Fruit fly (Drosophila melanogaster): Measurements from ENCODE around the gene ac.

ac gene

DNA sequence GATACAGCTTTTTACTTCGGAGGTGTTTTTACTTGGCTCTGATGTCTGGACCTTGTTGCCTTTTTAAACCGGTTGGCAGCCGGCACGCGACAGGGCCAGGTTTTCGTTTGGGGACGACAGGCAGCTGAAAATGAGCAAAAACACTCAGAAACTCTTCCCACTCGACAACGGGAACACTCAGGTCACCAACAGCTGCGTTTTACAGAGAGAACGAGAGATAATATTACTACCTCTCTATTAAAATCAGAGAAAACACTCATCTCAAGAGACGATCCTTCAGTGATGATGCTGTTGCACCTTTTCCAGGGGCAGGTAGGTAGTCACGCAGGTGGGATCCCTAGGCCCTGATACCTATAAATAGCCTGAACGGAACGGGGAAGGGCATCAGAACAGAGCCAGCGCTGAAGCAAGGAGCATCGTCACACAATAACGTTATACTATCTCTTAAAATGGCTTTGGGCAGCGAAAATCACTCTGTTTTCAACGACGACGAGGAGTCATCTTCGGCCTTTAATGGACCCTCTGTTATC, at the start of gene ac:
ac (plus strand) TSS at position 387 of the 530 bp plus-strand sequence.
- TF ChIP-seq CG17801 (GFP tag; optimal IDR thresholded peaks at IDR 0.05; ENCODE audit: partially characterized antibody): no peak

DNA sequence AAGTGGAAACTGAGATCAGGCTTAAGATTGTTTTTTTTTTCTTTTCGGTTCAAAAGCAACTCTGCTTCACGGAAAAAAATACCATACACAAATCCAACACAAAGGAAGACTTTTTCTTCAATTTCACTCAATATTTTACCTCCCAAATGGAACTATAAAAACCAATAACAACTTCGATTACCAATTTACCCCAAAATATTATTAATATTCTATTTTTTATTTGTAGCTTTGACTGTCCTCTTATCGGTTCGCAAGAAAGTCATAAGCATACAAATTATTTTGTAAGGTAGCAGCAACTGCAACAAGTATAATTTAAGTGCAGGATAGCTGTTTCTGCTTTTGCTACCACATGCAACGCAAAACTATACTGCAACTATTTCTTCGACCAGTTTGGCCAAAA, 35.9 kb upstream of the ac start:
- TF ChIP-seq CG17801 (GFP tag; optimal IDR thresholded peaks at IDR 0.05; ENCODE audit: partially characterized antibody): no peak

DNA sequence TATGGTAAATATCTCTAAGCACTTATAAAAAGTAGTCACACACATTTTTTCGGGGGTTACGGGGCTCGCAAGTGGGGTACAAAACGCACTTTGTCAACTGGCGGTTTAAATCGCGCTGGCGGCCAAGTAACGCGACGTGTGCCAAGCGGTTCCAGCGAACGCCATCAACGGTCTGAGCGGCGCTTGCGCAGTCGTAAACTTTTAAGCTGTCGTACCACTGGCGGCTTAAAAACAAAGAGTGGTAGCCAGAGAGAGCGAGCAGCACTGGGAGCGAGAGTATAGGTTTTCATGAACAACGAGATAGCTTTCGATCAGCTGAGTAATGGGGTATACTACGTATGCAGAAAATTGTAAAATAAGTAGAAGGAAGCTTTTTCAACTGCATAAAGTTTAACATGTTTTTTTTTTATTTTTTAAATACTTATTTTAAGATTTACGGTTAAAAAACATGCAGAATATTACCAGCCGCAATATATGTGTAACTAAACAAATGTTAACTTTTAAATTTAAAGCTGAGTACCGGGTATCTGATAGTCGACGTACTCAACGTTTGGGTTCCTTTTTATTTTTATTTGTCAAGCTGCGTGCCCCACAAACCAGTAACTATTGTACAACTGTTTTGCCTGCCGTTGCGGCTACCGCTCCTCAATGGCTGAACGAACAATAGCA, 35.1 kb upstream of the ac start:
- no peak for TF ChIP-seq CG17801 (GFP tag; optimal IDR thresholded peaks at IDR 0.05; ENCODE audit: partially characterized antibody)

DNA sequence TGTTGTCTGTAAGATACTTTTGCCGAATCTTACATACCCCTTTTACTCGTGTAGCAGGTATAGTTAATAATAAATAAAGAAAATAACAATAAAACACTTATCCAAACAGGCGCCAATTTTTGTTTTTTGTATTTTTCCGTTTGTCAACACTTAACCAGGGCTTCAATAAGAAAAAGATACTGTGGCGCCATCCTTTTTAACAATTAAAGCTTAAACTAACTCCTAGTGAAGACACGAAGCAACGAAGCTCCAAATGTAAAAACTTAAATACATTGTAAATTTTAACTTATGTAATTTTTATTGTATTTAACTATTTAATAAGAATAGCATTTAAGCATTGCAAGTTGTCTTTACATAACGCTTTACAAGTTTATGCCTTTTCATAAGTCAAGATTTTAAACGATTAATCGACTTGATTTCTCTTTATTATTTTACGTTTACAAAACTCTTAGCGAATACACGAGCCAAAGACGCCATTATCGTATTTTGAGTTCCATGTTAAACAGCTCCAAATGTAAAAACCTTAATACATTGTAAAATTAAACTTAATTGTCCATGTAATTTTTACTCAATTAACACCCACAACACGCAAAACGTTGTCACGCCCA, 33.1 kb upstream of the ac start:
- TF ChIP-seq CG17801 (GFP tag; optimal IDR thresholded peaks at IDR 0.05; ENCODE audit: partially characterized antibody): no peak

DNA sequence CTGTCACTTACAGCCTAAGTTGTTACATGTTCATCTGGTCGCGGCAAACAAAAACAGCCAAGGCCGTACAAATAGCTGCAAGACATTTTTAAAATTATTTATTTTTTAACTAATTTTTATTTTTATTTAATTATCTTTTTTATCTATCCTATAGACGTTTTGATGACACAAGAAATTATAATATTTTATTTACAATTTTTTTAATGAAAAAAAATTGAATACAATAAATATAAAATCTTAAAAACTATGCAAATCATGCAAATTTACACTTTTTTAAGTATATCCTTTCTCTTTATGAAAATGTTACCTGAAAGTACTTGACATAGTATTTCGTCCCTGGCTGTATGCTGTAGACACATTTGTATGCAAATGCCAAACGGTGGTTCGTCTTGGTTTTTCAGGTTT, 31.7 kb upstream of the ac start:
- TF ChIP-seq CG17801 (GFP tag; optimal IDR thresholded peaks at IDR 0.05; ENCODE audit: partially characterized antibody): peak; percentile 58

DNA sequence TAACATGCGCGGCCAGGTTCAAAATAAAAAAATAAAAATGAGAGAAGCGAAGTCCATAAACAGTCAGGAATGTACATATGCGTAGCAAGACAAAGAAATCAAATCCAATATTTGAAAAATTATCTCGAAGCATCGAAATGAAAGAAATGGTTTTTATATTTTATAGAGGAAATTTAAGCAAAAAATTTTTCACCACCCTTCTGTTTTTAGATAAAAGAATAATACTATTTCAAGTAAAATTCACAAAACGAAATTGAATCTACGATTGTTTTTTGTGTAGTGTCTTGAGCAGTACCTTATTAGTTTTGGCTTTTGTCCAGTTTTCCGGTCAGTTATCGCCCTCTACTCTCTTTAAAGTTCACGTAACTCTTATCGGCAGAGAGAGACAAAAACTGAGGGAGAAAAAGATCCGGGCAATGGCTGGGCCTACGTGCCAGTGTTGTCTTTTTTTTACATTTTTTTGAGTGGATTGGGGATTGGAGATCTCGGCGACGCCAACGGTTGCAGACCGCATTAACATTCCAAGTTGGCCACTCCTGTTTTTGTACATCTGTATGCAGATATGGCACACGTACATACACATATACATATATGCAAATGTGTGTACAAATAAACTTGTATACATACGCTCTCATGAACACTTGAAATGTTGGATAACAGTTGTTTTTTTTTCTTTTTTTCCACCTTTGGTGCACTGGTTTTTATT, 29.8 kb upstream of the ac start:
- no peak for TF ChIP-seq CG17801 (GFP tag; optimal IDR thresholded peaks at IDR 0.05; ENCODE audit: partially characterized antibody)

DNA sequence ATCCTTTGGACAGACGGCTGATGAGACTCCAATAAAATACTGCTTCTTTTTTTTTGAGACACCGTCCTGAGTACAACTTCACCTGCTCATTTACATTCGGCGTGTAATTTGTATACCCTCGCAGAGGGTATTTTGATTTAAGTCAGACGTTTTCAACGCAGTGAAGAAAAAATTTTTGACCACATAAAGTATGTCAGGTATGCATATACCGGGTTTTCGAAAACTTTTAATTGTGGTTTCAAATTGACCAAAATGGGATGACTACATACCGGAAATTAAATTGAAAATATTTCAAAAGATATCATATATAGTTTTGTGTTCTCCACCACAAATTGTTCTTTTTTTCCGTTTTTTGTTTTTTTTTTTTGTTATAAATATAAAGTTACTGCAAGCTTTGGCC, 29.0 kb upstream of the ac start:
- TF ChIP-seq CG17801 (GFP tag; optimal IDR thresholded peaks at IDR 0.05; ENCODE audit: partially characterized antibody): no peak

DNA sequence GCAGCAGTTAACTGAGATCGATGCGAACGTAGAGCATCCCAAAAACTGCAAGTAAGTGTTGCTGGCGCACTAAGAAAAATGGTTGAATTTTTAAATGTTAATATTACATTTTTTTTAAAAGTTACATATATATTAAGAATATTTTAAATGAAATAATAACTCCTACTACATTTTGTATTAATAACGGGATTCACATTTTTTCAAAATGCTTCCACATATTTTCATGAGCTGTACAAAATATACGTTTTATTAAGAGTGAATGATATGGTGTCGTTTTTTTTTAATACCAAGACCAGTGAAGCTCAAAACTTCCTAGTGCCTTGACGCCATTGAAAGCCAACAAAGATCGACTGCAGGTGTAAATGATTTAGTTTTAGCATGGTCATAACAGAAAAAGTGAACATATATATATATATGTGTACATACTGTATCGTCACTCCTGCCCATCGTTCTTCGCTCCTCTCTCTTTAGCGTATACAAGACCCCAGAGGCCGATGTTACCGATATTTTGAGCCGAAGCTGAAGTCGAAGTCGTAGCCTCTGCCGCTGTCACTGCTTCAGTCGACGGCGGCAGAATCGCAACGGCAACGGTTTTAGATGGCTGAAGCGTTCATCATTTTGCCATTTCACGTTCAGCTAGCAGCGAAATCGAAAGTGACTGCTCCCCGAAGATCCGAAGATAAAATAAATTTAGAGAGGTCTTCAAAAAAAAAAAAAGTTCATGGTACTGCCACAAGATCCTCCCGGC, 27.2 kb upstream of the ac start:
- no peak for TF ChIP-seq CG17801 (GFP tag; optimal IDR thresholded peaks at IDR 0.05; ENCODE audit: partially characterized antibody)

DNA sequence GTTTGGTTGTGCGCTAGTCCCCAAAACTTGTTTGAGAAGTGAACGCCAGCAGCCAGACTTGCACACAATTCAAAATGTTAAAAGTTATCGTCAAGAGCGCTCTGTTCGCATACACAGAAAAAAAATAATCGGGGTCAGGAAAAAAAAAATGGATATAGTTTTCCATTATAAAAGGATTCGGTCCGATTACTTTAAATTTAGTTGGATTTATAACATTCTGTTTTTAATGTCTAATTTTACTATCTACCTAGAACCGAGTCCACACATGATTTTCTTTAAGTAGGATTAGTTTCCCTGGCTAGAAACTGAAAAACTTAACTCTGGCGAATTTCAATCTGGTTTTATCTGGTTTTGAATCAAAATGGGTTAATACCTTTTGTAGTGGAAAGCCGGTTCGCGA, 24.6 kb upstream of the ac start:
- TF ChIP-seq CG17801 (GFP tag; optimal IDR thresholded peaks at IDR 0.05; ENCODE audit: partially characterized antibody): no peak

DNA sequence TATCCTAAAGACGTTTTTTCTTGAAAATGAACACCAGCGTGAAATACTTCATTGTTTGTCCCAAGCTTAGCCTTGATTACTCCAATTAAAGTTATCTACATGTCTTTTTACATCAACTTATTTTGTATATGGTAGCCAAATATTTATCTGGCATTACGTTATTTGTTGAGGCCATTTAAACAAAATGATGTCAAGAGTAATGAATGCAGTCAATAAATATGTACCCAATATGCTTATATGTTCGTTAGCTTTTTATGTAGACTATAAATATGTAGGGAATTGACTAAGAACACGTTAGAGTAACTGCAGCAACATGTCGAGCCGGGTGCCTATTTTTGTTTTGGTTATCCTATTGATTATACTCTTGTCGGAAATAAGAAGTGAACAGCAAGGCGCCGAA, 19.6 kb upstream of the ac start, which contains the start of gene CG43181:
CG43181 (plus strand) TSS at position 301 of the 400 bp plus-strand sequence.
- TF ChIP-seq CG17801 (GFP tag; optimal IDR thresholded peaks at IDR 0.05; ENCODE audit: partially characterized antibody): no peak

DNA sequence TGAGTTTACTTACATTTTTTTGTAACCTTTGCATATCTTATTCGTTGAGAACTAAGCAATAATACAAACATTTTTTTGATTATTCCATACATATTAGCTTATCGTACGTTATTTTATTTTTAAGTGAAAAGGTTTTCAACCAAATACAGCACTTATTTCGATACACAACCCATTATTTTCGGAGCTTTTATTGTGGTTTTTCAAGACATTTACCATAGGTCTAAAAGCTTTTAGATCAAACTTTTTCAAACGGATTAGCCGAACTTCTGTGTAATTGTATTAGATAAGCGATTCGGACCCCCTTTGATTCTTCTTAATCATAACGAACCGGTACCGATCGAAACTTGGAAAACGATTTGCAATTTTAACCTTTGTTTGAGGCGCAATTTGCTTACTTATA, 18.9 kb upstream of the ac start:
- TF ChIP-seq CG17801 (GFP tag; optimal IDR thresholded peaks at IDR 0.05; ENCODE audit: partially characterized antibody): no peak

DNA sequence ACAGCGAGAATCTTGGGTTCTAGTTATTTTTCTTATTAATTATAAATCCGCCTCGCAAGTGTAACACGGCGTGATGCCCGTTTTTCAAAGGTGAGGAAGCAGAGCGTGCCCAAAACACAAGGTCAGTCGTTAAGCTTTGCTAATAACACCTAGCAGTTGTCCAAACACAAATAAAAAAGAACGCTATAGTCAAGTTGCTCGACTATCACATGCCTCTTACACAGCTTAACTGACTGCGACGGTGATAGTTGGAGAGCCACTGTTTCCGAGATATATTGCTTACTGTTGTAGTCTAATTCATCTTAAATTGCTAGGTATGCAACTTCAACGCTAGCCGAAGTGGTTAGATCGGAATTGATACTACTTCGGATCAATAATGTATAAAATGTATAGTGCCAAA, 18.2 kb upstream of the ac start:
- no peak for TF ChIP-seq CG17801 (GFP tag; optimal IDR thresholded peaks at IDR 0.05; ENCODE audit: partially characterized antibody)

DNA sequence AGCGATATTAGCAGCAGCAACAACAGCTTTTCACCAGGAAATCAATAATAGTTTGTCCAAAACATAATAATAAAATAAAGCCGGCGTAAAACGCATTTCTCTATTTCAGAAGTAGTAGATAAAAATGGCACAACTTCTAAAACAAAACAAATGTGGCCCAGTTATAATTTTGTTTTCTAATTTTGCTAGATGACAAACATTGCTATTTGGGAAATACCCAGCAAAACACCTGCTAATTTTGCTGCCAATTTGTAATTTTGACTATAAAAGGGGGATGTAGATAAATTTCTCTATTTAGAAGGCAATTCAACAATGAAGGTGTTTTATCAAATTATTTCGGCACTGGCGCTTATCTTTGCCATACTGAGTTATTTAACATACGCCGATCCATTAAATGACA, 17.1 kb upstream of the ac start, which contains the start of gene CG43182:
CG43182 (plus strand) TSS at position 301 of the 400 bp plus-strand sequence.
- no peak for TF ChIP-seq CG17801 (GFP tag; optimal IDR thresholded peaks at IDR 0.05; ENCODE audit: partially characterized antibody)

DNA sequence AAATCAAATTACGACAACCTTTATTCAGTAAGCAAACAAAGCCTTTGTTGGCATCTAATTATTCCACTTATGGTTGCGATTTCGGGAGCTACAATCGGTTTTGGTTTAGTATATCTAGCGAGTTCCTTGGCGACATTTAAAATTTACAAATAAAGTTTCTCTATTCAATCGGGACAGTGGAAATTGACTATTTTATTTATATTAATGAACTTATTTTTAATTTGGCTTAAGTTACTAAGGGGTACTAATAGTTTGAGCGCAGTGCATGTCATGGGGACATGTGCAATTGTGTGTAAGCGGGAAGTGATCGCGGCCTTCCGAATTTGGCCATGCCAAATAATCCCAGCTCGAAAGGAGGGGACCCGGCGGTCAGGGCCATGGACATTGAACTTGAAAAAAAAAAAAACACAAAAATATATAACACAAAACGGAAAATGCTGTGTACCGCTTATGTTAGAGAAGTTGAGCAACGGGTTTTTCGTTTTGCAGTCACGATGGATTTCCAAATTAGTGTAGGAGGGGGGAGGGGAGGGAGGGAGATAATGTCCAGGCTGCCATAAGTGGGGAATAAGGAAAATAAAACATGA, 15.8 kb upstream of the ac start:
- no peak for TF ChIP-seq CG17801 (GFP tag; optimal IDR thresholded peaks at IDR 0.05; ENCODE audit: partially characterized antibody)

DNA sequence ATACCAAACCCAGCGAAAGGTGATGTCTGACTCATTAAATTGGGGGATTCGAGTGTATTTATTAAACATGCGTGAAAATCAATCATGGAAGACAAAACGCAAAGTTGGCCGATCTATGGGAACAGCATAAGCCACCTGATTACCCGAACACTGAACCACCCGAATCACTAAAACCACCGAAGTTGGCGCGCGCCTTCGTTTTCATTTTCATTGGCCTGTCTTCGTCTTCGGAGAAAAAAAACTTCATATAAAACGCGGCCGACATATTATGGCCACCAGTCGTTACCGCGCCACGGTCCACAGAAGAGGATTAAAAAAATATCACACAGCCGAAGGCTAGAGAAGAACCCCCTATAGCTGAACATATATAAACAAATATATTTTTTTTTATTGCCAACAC, 13.6 kb upstream of the ac start, which contains the start of gene y:
y (plus strand) TSS at position 278 of the 400 bp plus-strand sequence.
- no peak for TF ChIP-seq CG17801 (GFP tag; optimal IDR thresholded peaks at IDR 0.05; ENCODE audit: partially characterized antibody)
